Fruit fly (Drosophila melanogaster) whole organism, embryonic: ENCODE data around the gene CG33986.

Experiments
- ATbp ChIP-seq: fragments of 200-800 bp; sonication (Bioruptor generic); optimal IDR thresholded peaks from 2 replicates; lab custom pipeline; 2017; ENCODE audit warnings: missing biosample characterization, mild to moderate bottlenecking, missing genetic modification characterization, missing genetic modification reagents
- Adf1 ChIP-seq: fragments of 200-800 bp; sonication (Bioruptor generic); IDR thresholded peaks from 2 replicates; pipeline ENCODE4 v1.3.6; 2022; ENCODE audit warnings: missing biosample characterization, missing genetic modification characterization
- Asciz ChIP-seq: fragments of 200-800 bp; sonication (Bioruptor generic); optimal IDR thresholded peaks from 2 replicates; lab custom pipeline; 2017; ENCODE audit warnings: missing biosample characterization, mild to moderate bottlenecking, missing genetic modification characterization, missing genetic modification reagents
- B-H1 ChIP-seq: fragments of 200-800 bp; sonication (Bioruptor generic); IDR thresholded peaks from 3 replicates; pipeline ENCODE4 v1.3.6; 2022; ENCODE audit warnings: missing biosample characterization, missing genetic modification characterization
- CG1024 ChIP-seq: fragments of 200-800 bp; sonication (Bioruptor generic); IDR thresholded peaks from 2 replicates; pipeline ENCODE4 v1.3.6; 2022; ENCODE audit warnings: missing biosample characterization, missing genetic modification characterization
- CG10267 ChIP-seq: fragments of 200-800 bp; sonication (Bioruptor generic); optimal IDR thresholded peaks from 2 replicates; lab custom pipeline; 2018; ENCODE audit warnings: missing biosample characterization, mild to moderate bottlenecking, missing genetic modification characterization, moderate library complexity
- CG13894 ChIP-seq: fragments of 200-800 bp; sonication (Bioruptor generic); optimal IDR thresholded peaks from 3 replicates; lab custom pipeline; 2018; ENCODE audit warnings: missing biosample characterization, mild to moderate bottlenecking, missing genetic modification characterization, moderate library complexity
- CG14441 ChIP-seq: fragments of 200-800 bp; sonication (Bioruptor generic); IDR thresholded peaks from 2 replicates; pipeline ENCODE4 v1.3.6; 2022; ENCODE audit warnings: missing biosample characterization, missing genetic modification characterization
- CG15601 ChIP-seq: fragments of 200-800 bp; sonication (Bioruptor generic); optimal IDR thresholded peaks from 3 replicates; lab custom pipeline; 2019; ENCODE audit warnings: missing biosample characterization, mild to moderate bottlenecking, missing genetic modification characterization, moderate library complexity
- CG16863 ChIP-seq: fragments of 200-800 bp; sonication (Bioruptor generic); optimal IDR thresholded peaks from 3 replicates; lab custom pipeline; 2016; ENCODE audit warnings: missing biosample characterization, missing genetic modification characterization
- CG2202 ChIP-seq: fragments of 200-800 bp; sonication (Bioruptor generic); optimal IDR thresholded peaks from 2 replicates; lab custom pipeline; 2018; ENCODE audit warnings: missing biosample characterization, mild to moderate bottlenecking, missing genetic modification characterization
- CG32532 ChIP-seq: fragments of 200-800 bp; sonication (Bioruptor generic); IDR thresholded peaks from 2 replicates; pipeline ENCODE4 v1.3.6; 2022; ENCODE audit warnings: missing biosample characterization, missing genetic modification characterization
- CG34422 ChIP-seq: fragments of 200-800 bp; sonication (Bioruptor generic); IDR thresholded peaks from 3 replicates; pipeline ENCODE4 v1.3.6; 2022; ENCODE audit warnings: missing biosample characterization, missing genetic modification characterization
- CG3995 ChIP-seq: fragments of 200-800 bp; sonication (Bioruptor generic); optimal IDR thresholded peaks from 3 replicates; lab custom pipeline; 2016; ENCODE audit warnings: missing biosample characterization, missing genetic modification characterization
- CG4424 ChIP-seq: fragments of 200-800 bp; sonication (Bioruptor generic); optimal IDR thresholded peaks from 3 replicates; lab custom pipeline; 2016; ENCODE audit warnings: missing biosample characterization, missing genetic modification characterization
- Fer2 ChIP-seq: fragments of 200-800 bp; sonication (Bioruptor generic); optimal IDR thresholded peaks from 2 replicates; lab custom pipeline; 2018; ENCODE audit warnings: missing biosample characterization, mild to moderate bottlenecking, missing genetic modification characterization, moderate library complexity
- Lpt ChIP-seq: fragments of >200 bp; optimal IDR thresholded peaks from 2 replicates; lab custom pipeline; 2018; ENCODE audit warnings: missing biosample characterization, missing genetic modification characterization
- NC2β ChIP-seq: fragments of 200-800 bp; sonication (Bioruptor generic); optimal IDR thresholded peaks from 2 replicates; lab custom pipeline; 2016; ENCODE audit warnings: missing biosample characterization, missing genetic modification characterization
- Oli ChIP-seq: fragments of 200-800 bp; sonication (Bioruptor generic); optimal IDR thresholded peaks from 2 replicates; lab custom pipeline; 2018; ENCODE audit warnings: missing biosample characterization, mild to moderate bottlenecking, missing genetic modification characterization, moderate library complexity
- Opbp ChIP-seq: fragments of 200-800 bp; sonication (Bioruptor generic); IDR thresholded peaks from 3 replicates; pipeline ENCODE4 v1.3.6; 2022; ENCODE audit warnings: missing biosample characterization, missing genetic modification characterization; ENCODE audit not compliant: partially characterized antibody
- Optix ChIP-seq: fragments of 200-800 bp; sonication (Bioruptor generic); IDR thresholded peaks from 3 replicates; pipeline ENCODE4 v1.3.6; 2022; ENCODE audit warnings: missing biosample characterization, missing genetic modification characterization
- Sox100B ChIP-seq: fragments of 200-800 bp; sonication (Bioruptor generic); optimal IDR thresholded peaks from 3 replicates; lab custom pipeline; 2018; ENCODE audit warnings: missing biosample characterization, mild to moderate bottlenecking, missing genetic modification characterization
- Trl ChIP-seq, 3 experiments: fragments of >200 bp in 2 of 3; fragments of 200-800 bp in 1 of 3; sonication (Bioruptor generic) in 1 of 3; optimal IDR thresholded peaks; 2 replicates in 1 of 3; 3 replicates in 2 of 3; lab custom pipeline; 2016 to 2017; ENCODE audit warnings: missing biosample characterization in 1 of 3, missing genetic modification characterization in 1 of 3
- ab ChIP-seq: fragments of 200-800 bp; sonication (Bioruptor generic); optimal IDR thresholded peaks from 2 replicates; lab custom pipeline; 2016; ENCODE audit warnings: missing biosample characterization, missing genetic modification characterization
- amos ChIP-seq: fragments of 200-800 bp; sonication (Bioruptor generic); IDR thresholded peaks from 2 replicates; pipeline ENCODE4 v1.3.6; 2022; ENCODE audit warnings: missing biosample characterization, missing genetic modification characterization; ENCODE audit not compliant: partially characterized antibody
- ato ChIP-seq: fragments of 200-800 bp; sonication (Bioruptor generic); IDR thresholded peaks from 2 replicates; pipeline ENCODE4 v1.3.6; 2022; ENCODE audit warnings: missing biosample characterization, missing genetic modification characterization; ENCODE audit not compliant: partially characterized antibody
- bcd ChIP-seq: fragments of 200-800 bp; sonication (Bioruptor generic); optimal IDR thresholded peaks from 2 replicates; lab custom pipeline; 2017; ENCODE audit warnings: missing biosample characterization, mild to moderate bottlenecking, missing genetic modification characterization
- br ChIP-seq: fragments of >200 bp; optimal IDR thresholded peaks from 2 replicates; lab custom pipeline; 2017
- chinmo ChIP-seq: fragments of 200-800 bp; sonication (Bioruptor generic); IDR thresholded peaks from 4 replicates; pipeline ENCODE4 v1.3.6; 2022; ENCODE audit warnings: missing biosample characterization, missing genetic modification characterization; ENCODE audit not compliant: partially characterized antibody
- crol ChIP-seq: fragments of 200-800 bp; sonication (Bioruptor generic); IDR thresholded peaks from 2 replicates; pipeline ENCODE4 v1.3.6; 2022; ENCODE audit warnings: missing biosample characterization, missing genetic modification characterization
- crp ChIP-seq, 2 experiments: fragments of 200-800 bp; sonication (Bioruptor generic); optimal IDR thresholded peaks; 2 replicates in 1 of 2; 3 replicates in 1 of 2; lab custom pipeline; 2017; ENCODE audit warnings: missing biosample characterization in 2 of 2, missing genetic modification characterization in 2 of 2, mild to moderate bottlenecking in 1 of 2, moderate library complexity in 1 of 2
- danr ChIP-seq: fragments of 200-800 bp; sonication (Bioruptor generic); IDR thresholded peaks from 2 replicates; pipeline ENCODE4 v1.3.6; 2022; ENCODE audit warnings: missing biosample characterization, missing genetic modification characterization
- dati ChIP-seq: fragments of 200-800 bp; sonication (Bioruptor generic); IDR thresholded peaks from 2 replicates; pipeline ENCODE4 v1.3.6; 2022; ENCODE audit warnings: missing biosample characterization, missing genetic modification characterization
- disco-r ChIP-seq: fragments of 200-800 bp; sonication (Bioruptor generic); optimal IDR thresholded peaks from 2 replicates; lab custom pipeline; 2016; ENCODE audit warnings: missing biosample characterization, missing genetic modification characterization
- esg ChIP-seq: fragments of 200-800 bp; sonication (Bioruptor generic); conservative IDR thresholded peaks from 2 replicates; pipeline ENCODE4 v1.3.6; 2022; ENCODE audit warnings: missing biosample characterization, missing genetic modification characterization
- hth ChIP-seq: fragments of >200 bp; optimal IDR thresholded peaks from 2 replicates; lab custom pipeline; 2017; ENCODE audit warnings: inconsistent platforms
- kni ChIP-seq: fragments of 200-800 bp; sonication (Bioruptor generic); optimal IDR thresholded peaks from 3 replicates; lab custom pipeline; 2017; ENCODE audit warnings: mild to moderate bottlenecking, missing biosample characterization, missing genetic modification reagents, missing genetic modification characterization
- knrl ChIP-seq: fragments of 200-800 bp; sonication (Bioruptor generic); IDR thresholded peaks from 3 replicates; pipeline ENCODE4 v1.3.6; 2022; ENCODE audit warnings: missing biosample characterization, missing genetic modification characterization; ENCODE audit not compliant: partially characterized antibody
- lov ChIP-seq, 2 experiments: fragments of 200-800 bp in 1 of 2; fragments of >200 bp in 1 of 2; sonication (Bioruptor generic) in 1 of 2; IDR thresholded peaks in 1 of 2; optimal IDR thresholded peaks in 1 of 2; 2 replicates in 1 of 2; 3 replicates in 1 of 2; pipeline versions ENCODE4 v1.3.6 to Lab custom; 2017 to 2022; ENCODE audit warnings: missing biosample characterization in 1 of 2, missing genetic modification characterization in 1 of 2
- maf-S ChIP-seq: fragments of 200-800 bp; sonication (Bioruptor generic); optimal IDR thresholded peaks from 2 replicates; lab custom pipeline; 2016; ENCODE audit warnings: missing biosample characterization, missing genetic modification characterization
- mirr ChIP-seq: fragments of 200-800 bp; sonication (Bioruptor generic); optimal IDR thresholded peaks from 3 replicates; lab custom pipeline; 2018; ENCODE audit warnings: missing biosample characterization, mild to moderate bottlenecking, missing genetic modification characterization
- p53 ChIP-seq: fragments of 200-800 bp; sonication (Bioruptor generic); optimal IDR thresholded peaks from 2 replicates; lab custom pipeline; 2016; ENCODE audit warnings: missing biosample characterization, missing genetic modification characterization
- psq ChIP-seq: fragments of 200-800 bp; sonication (Bioruptor generic); optimal IDR thresholded peaks from 2 replicates; lab custom pipeline; 2017; ENCODE audit warnings: missing biosample characterization, missing genetic modification characterization
- slou ChIP-seq: fragments of 200-800 bp; sonication (Bioruptor generic); optimal IDR thresholded peaks from 3 replicates; lab custom pipeline; 2016; ENCODE audit warnings: missing biosample characterization, missing genetic modification characterization
- sug ChIP-seq: fragments of 200-800 bp; optimal IDR thresholded peaks from 2 replicates; lab custom pipeline; 2019; ENCODE audit warnings: missing biosample characterization, mild to moderate bottlenecking, missing genetic modification characterization, moderate library complexity
- tna ChIP-seq: fragments of 200-800 bp; sonication (Bioruptor generic); IDR thresholded peaks from 2 replicates; pipeline ENCODE4 v1.3.6; 2022; ENCODE audit warnings: missing biosample characterization, missing genetic modification characterization; ENCODE audit not compliant: partially characterized antibody
- wor ChIP-seq: fragments of 200-800 bp; sonication (Bioruptor generic); IDR thresholded peaks from 2 replicates; pipeline ENCODE4 v1.3.6; 2022; ENCODE audit warnings: missing biosample characterization, missing genetic modification characterization

Gene CG33986

DNA sequence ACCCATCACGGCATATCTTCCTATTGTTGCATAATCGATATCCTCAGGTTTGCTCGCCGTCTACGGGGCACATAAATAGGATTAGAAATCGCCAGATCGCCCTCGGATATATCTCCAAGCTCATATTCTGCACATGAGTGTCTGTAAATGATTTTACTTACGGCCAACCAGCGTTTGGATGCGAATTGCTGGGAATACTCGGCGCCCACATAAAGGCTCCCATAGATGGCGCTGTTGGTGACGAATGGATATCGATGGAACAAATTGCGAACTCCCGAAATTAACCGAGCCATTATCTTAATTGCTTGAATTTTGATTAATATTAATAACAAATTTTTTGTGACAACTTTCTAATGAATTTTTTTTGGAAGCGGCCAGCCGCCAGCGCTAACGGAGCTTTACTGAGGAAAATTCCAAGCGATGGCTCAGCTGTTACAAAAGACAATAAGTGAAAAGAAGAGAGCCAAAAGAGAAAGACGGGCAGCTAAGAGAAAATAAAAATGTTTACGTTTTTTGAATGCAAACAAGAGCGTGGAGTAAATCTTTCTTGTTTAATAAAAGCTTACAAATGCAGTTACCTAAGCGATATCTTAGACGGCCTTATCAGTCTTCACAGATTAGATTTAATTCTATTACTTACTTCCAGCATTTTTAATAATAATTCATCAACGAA lies 30.3 kb downstream of the CG33986 start (continued):
- TF ChIP-seq ato (0 out of 2 replicates have a peak, but pooled peaks have one; percentile 35), CG1024 (0 out of 2 replicates have a peak, but pooled peaks have one; percentile 7), disco-r (GFP tag; lab: Kevin White, UChicago) (no peak), esg (no peak), Asciz (peak; percentile 51), crp (GFP tag; optimal IDR thresholded peaks at IDR 0.05; lab: Kevin White, UChicago) (no peak), CG15601 (peak; percentile 20), Opbp (no peak), NC2β (GFP tag; lab: Kevin White, UChicago) (no peak), ATbp (GFP tag; lab: Kevin White, UChicago) (peak; percentile 35), tna (GFP tag; lab: Robert Waterston, UW) (no peak), sug (peak; percentile 1), slou (GFP tag; lab: Kevin White, UChicago) (no peak), B-H1 (GFP tag; lab: Robert Waterston, UW) (no peak)

DNA sequence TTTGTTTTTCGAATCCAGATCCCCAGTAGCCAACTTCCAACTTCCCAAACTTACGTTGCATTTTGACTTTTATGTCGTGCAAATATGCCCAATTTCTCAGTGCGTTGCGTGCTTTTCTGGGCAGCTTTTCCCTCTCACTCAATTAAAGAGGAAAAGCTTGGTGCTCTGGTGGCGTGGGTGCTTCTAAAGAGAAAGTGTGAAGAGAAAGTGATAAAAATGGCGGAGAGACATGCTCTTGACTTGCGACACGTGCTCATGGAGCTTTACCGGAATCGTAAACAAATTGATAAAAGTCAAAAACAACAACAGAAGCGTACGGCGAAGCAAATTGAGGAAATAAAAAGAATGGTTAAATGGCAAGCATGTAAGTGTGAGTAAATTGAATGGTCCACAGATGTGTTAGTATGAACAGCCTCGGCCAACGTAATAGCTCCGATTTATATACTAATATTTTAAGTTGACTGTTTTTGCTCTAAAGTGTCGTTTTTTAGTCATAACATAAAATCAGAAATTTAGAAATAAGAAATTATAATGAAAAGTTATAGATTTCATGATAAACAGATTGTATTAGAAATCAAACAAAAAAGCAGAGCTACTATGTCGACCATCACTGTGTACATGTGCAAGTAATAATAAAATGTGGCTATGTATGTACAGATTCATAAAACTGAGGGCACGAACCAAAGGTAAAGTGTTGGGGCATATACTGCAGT lies 31.0 kb downstream of the CG33986 start:
- TF ChIP-seq hth: no peak
- TF ChIP-seq br (lab: Kevin White, UChicago): no peak
- TF ChIP-seq dati (GFP tag; lab: Robert Waterston, UW): no peak
- no peak for TF ChIP-seq maf-S (GFP tag; lab: Kevin White, UChicago)
- peak; percentile 7 for TF ChIP-seq sug
- TF ChIP-seq Sox100B (GFP tag; lab: Kevin White, UChicago): peak; percentile 65
- TF ChIP-seq Adf1 (GFP tag; lab: Robert Waterston, UW): no peak
- TF ChIP-seq ab: no peak
- TF ChIP-seq knrl (GFP tag; lab: Robert Waterston, UW): no peak
- peak; percentile 29; the same call in 1 of the 2 replicates for TF ChIP-seq CG14441
- TF ChIP-seq amos (GFP tag; lab: Robert Waterston, UW): no peak
- TF ChIP-seq CG10267 (tag; lab: Kevin White, UChicago): peak; percentile 28
- TF ChIP-seq CG2202 (tag; lab: Kevin White, UChicago): no peak
- TF ChIP-seq p53: no peak
- TF ChIP-seq crol (GFP tag; lab: Robert Waterston, UW): no peak
- no peak for TF ChIP-seq Optix (GFP tag; lab: Robert Waterston, UW)
- TF ChIP-seq CG1024: no peak
- no peak for TF ChIP-seq lov (optimal IDR thresholded peaks at IDR 0.05; lab: Kevin White, UChicago)
- TF ChIP-seq lov (GFP tag; IDR thresholded peaks at IDR 0.05; lab: Robert Waterston, UW): no peak
- TF ChIP-seq CG3995: no peak
- TF ChIP-seq CG13894 (tag; lab: Kevin White, UChicago): no peak
- no peak for TF ChIP-seq kni (GFP tag; lab: Kevin White, UChicago)
- 0 out of 4 replicates have a peak, but pooled peaks have one; percentile 12 for TF ChIP-seq chinmo (GFP tag; lab: Robert Waterston, UW)
- peak; percentile 29 for TF ChIP-seq CG4424 (GFP tag; lab: Kevin White, UChicago)
- peak; percentile 60; the same call in 1 of the 3 replicates for TF ChIP-seq CG34422 (GFP tag; lab: Robert Waterston, UW)
- TF ChIP-seq Fer2 (tag; lab: Kevin White, UChicago): no peak
- no peak for TF ChIP-seq Lpt (GFP tag; lab: Kevin White, UChicago)
- peak; percentile 35 for TF ChIP-seq Oli (tag; lab: Kevin White, UChicago)
- peak; percentile 24; the same call in 1 of the 2 replicates for TF ChIP-seq CG32532 (GFP tag; lab: Robert Waterston, UW)
- TF ChIP-seq danr (GFP tag; lab: Robert Waterston, UW): no peak
- peak; percentile 75 to 85 for TF ChIP-seq Trl (optimal IDR thresholded peaks at IDR 0.05; lab: Kevin White, UChicago)
- no peak for TF ChIP-seq Trl (GFP tag; optimal IDR thresholded peaks at IDR 0.05; lab: Kevin White, UChicago)
- no peak for TF ChIP-seq wor (GFP tag; lab: Robert Waterston, UW)
- TF ChIP-seq mirr (GFP tag; lab: Kevin White, UChicago): no peak
- TF ChIP-seq psq (GFP tag; lab: Kevin White, UChicago): no peak
- no peak for TF ChIP-seq CG16863 (GFP tag; lab: Kevin White, UChicago)
- TF ChIP-seq bcd (GFP tag; lab: Kevin White, UChicago): peak; percentile 34
